Fruit fly (Drosophila melanogaster) whole organism, embryonic: Measurements from ENCODE around the gene Kat60.

ENCODE experiments used
- Atf3 ChIP-seq: fragments of 200-800 bp; sonication (Bioruptor generic); optimal IDR thresholded peaks from 3 replicates; lab custom pipeline; 2016; ENCODE audit warnings: missing biosample characterization, missing genetic modification characterization
- Atf6 ChIP-seq: fragments of 200-800 bp; sonication (Bioruptor generic); IDR thresholded peaks from 2 replicates; pipeline ENCODE4 v1.3.6; 2022; ENCODE audit warnings: missing biosample characterization, missing genetic modification characterization
- BEAF-32 ChIP-seq: fragments of 200-800 bp; sonication (Bioruptor generic); optimal IDR thresholded peaks from 3 replicates; lab custom pipeline; 2017; ENCODE audit warnings: missing biosample characterization, missing genetic modification characterization, mild to moderate bottlenecking, moderate library complexity, missing genetic modification reagents
- CG10267 ChIP-seq: fragments of 200-800 bp; sonication (Bioruptor generic); optimal IDR thresholded peaks from 2 replicates; lab custom pipeline; 2018; ENCODE audit warnings: missing biosample characterization, mild to moderate bottlenecking, missing genetic modification characterization, moderate library complexity
- CG10321 ChIP-seq: fragments of 200-800 bp; sonication (Bioruptor generic); IDR thresholded peaks from 2 replicates; pipeline ENCODE4 v1.3.6; 2022; ENCODE audit warnings: missing biosample characterization, missing genetic modification characterization
- CG10462 ChIP-seq: fragments of 200-800 bp; sonication (Bioruptor generic); optimal IDR thresholded peaks from 2 replicates; lab custom pipeline; 2016; ENCODE audit warnings: missing biosample characterization, missing genetic modification characterization
- CG11723 ChIP-seq: fragments of 200-800 bp; sonication (Bioruptor generic); optimal IDR thresholded peaks from 2 replicates; lab custom pipeline; 2017; ENCODE audit warnings: missing biosample characterization, mild to moderate bottlenecking, missing genetic modification characterization
- CG13287 ChIP-seq: fragments of 200-800 bp; sonication (Bioruptor generic); IDR thresholded peaks from 2 replicates; pipeline ENCODE4 v1.3.6; 2022; ENCODE audit warnings: missing biosample characterization, missing genetic modification characterization; ENCODE audit not compliant: partially characterized antibody
- CG16813 ChIP-seq: fragments of 200-800 bp; sonication (Bioruptor generic); IDR thresholded peaks from 3 replicates; pipeline ENCODE4 v1.3.6; 2022; ENCODE audit warnings: missing biosample characterization, missing genetic modification characterization; ENCODE audit not compliant: partially characterized antibody
- CG17385 ChIP-seq: fragments of 200-800 bp; sonication (Bioruptor generic); optimal IDR thresholded peaks from 3 replicates; lab custom pipeline; 2018; ENCODE audit warnings: missing biosample characterization, mild to moderate bottlenecking, missing genetic modification characterization
- CG17912 ChIP-seq: fragments of 200-800 bp; sonication (Bioruptor generic); optimal IDR thresholded peaks from 2 replicates; lab custom pipeline; 2018; ENCODE audit warnings: missing biosample characterization, mild to moderate bottlenecking, missing genetic modification characterization
- CG1792 ChIP-seq: fragments of 200-800 bp; sonication (Bioruptor generic); optimal IDR thresholded peaks from 2 replicates; lab custom pipeline; 2016; ENCODE audit warnings: missing biosample characterization, missing genetic modification characterization
- CG18599 ChIP-seq: fragments of 200-800 bp; sonication (Bioruptor generic); optimal IDR thresholded peaks from 3 replicates; lab custom pipeline; 2017; ENCODE audit warnings: missing biosample characterization, missing genetic modification characterization, mild to moderate bottlenecking, moderate library complexity, missing genetic modification reagents
- CG2116 ChIP-seq: fragments of 200-800 bp; sonication (Bioruptor generic); optimal IDR thresholded peaks from 3 replicates; lab custom pipeline; 2018; ENCODE audit warnings: missing biosample characterization, mild to moderate bottlenecking, missing genetic modification characterization
- CG2712 ChIP-seq: fragments of 200-800 bp; optimal IDR thresholded peaks from 3 replicates; lab custom pipeline; 2019; ENCODE audit warnings: missing biosample characterization, mild to moderate bottlenecking, missing genetic modification characterization, moderate library complexity
- CG31224 ChIP-seq: fragments of 200-800 bp; sonication (Bioruptor generic); IDR thresholded peaks from 2 replicates; pipeline ENCODE4 v1.3.6; 2022; ENCODE audit warnings: missing biosample characterization, missing genetic modification characterization
- CG31441 ChIP-seq: fragments of 200-800 bp; sonication (Bioruptor generic); IDR thresholded peaks from 2 replicates; pipeline ENCODE4 v1.3.6; 2022; ENCODE audit warnings: missing biosample characterization, missing genetic modification characterization
- CG3847 ChIP-seq: fragments of 200-800 bp; sonication (Bioruptor generic); IDR thresholded peaks from 2 replicates; pipeline ENCODE4 v1.3.6; 2022; ENCODE audit warnings: missing biosample characterization, missing genetic modification characterization
- CG7839 ChIP-seq: fragments of 200-800 bp; sonication (Bioruptor generic); optimal IDR thresholded peaks from 3 replicates; lab custom pipeline; 2018; ENCODE audit warnings: missing biosample characterization, mild to moderate bottlenecking, missing genetic modification characterization, moderate library complexity
- CG8089 ChIP-seq: fragments of 200-800 bp; sonication (Bioruptor generic); optimal IDR thresholded peaks from 3 replicates; lab custom pipeline; 2016; ENCODE audit warnings: missing biosample characterization, missing genetic modification characterization
- CG8281 ChIP-seq: fragments of 200-800 bp; sonication (Bioruptor generic); optimal IDR thresholded peaks from 2 replicates; lab custom pipeline; 2018; ENCODE audit warnings: missing biosample characterization, mild to moderate bottlenecking, missing genetic modification characterization, moderate library complexity
- Dref ChIP-seq: fragments of 200-800 bp; sonication (Bioruptor generic); IDR thresholded peaks from 2 replicates; pipeline ENCODE4 v1.3.6; 2022; ENCODE audit warnings: missing biosample characterization, missing genetic modification characterization
- Fer2 ChIP-seq: fragments of 200-800 bp; sonication (Bioruptor generic); optimal IDR thresholded peaks from 2 replicates; lab custom pipeline; 2018; ENCODE audit warnings: missing biosample characterization, mild to moderate bottlenecking, missing genetic modification characterization, moderate library complexity
- HLHmδ ChIP-seq: fragments of 200-800 bp; sonication (Bioruptor generic); optimal IDR thresholded peaks from 2 replicates; lab custom pipeline; 2018; ENCODE audit warnings: missing biosample characterization, mild to moderate bottlenecking, missing genetic modification characterization, moderate library complexity
- Nf-YA ChIP-seq: fragments of 200-800 bp; sonication (Bioruptor generic); IDR thresholded peaks from 2 replicates; pipeline ENCODE4 v1.3.6; 2022; ENCODE audit warnings: missing biosample characterization, missing genetic modification characterization
- Pdp1 ChIP-seq, 2 experiments: fragments of 200-800 bp; sonication (Bioruptor generic); optimal IDR thresholded peaks; 3 replicates each; lab custom pipeline; 2016; ENCODE audit warnings: missing biosample characterization in 2 of 2, missing genetic modification characterization in 2 of 2, mild to moderate bottlenecking in 1 of 2, moderate library complexity in 1 of 2
- Sin3A ChIP-seq: fragments of >200 bp; optimal IDR thresholded peaks from 2 replicates; lab custom pipeline; 2018
- Vsx1 ChIP-seq: fragments of 200-800 bp; sonication (Bioruptor generic); optimal IDR thresholded peaks from 2 replicates; lab custom pipeline; 2017; ENCODE audit warnings: missing biosample characterization, mild to moderate bottlenecking, missing genetic modification characterization, missing genetic modification reagents
- az2 ChIP-seq: fragments of 200-800 bp; sonication (Bioruptor generic); optimal IDR thresholded peaks from 3 replicates; lab custom pipeline; 2016; ENCODE audit warnings: missing biosample characterization, missing genetic modification characterization
- bcd ChIP-seq: fragments of 200-800 bp; sonication (Bioruptor generic); optimal IDR thresholded peaks from 2 replicates; lab custom pipeline; 2017; ENCODE audit warnings: missing biosample characterization, mild to moderate bottlenecking, missing genetic modification characterization
- eyg ChIP-seq: fragments of 200-800 bp; sonication (Bioruptor generic); optimal IDR thresholded peaks from 3 replicates; lab custom pipeline; 2016; ENCODE audit warnings: missing biosample characterization, missing genetic modification characterization
- gfzf ChIP-seq: fragments of 200-800 bp; sonication (Bioruptor generic); optimal IDR thresholded peaks from 2 replicates; lab custom pipeline; 2016; ENCODE audit warnings: missing biosample characterization, mild to moderate bottlenecking, missing genetic modification characterization, moderate library complexity
- jing ChIP-seq: fragments of 200-800 bp; sonication (Bioruptor generic); optimal IDR thresholded peaks from 2 replicates; lab custom pipeline; 2018; ENCODE audit warnings: missing biosample characterization, mild to moderate bottlenecking, missing genetic modification characterization
- kay ChIP-seq: fragments of 200-800 bp; sonication (Bioruptor generic); optimal IDR thresholded peaks from 2 replicates; lab custom pipeline; 2016; ENCODE audit warnings: missing biosample characterization, missing genetic modification characterization
- kni ChIP-seq: fragments of 200-800 bp; sonication (Bioruptor generic); optimal IDR thresholded peaks from 3 replicates; lab custom pipeline; 2017; ENCODE audit warnings: mild to moderate bottlenecking, missing biosample characterization, missing genetic modification reagents, missing genetic modification characterization
- lilli ChIP-seq: fragments of 200-800 bp; sonication (Bioruptor generic); optimal IDR thresholded peaks from 3 replicates; lab custom pipeline; 2016; ENCODE audit warnings: missing biosample characterization, missing genetic modification characterization
- luna ChIP-seq: fragments of 200-800 bp; sonication (Bioruptor generic); optimal IDR thresholded peaks from 2 replicates; lab custom pipeline; 2016; ENCODE audit warnings: missing biosample characterization, missing genetic modification characterization
- mam ChIP-seq: fragments of 200-800 bp; sonication (Bioruptor generic); optimal IDR thresholded peaks from 3 replicates; lab custom pipeline; 2016; ENCODE audit warnings: missing biosample characterization, missing genetic modification characterization
- nmo ChIP-seq: fragments of 200-800 bp; sonication (Bioruptor generic); optimal IDR thresholded peaks from 2 replicates; lab custom pipeline; 2018; ENCODE audit warnings: missing biosample characterization, mild to moderate bottlenecking, missing genetic modification characterization, moderate library complexity
- otp ChIP-seq: fragments of 200-800 bp; sonication (Bioruptor generic); IDR thresholded peaks from 3 replicates; pipeline ENCODE4, ENCODE4 v1.3.6; 2022; ENCODE audit warnings: missing biosample characterization, missing genetic modification characterization
- ro ChIP-seq: fragments of 200-800 bp; sonication (Bioruptor generic); IDR thresholded peaks from 2 replicates; pipeline ENCODE4 v1.3.6; 2022; ENCODE audit warnings: missing biosample characterization, missing genetic modification characterization
- sc ChIP-seq, 3 experiments: fragments of >200 bp in 2 of 3; fragments of 200-800 bp in 1 of 3; sonication (Bioruptor generic) in 1 of 3; optimal IDR thresholded peaks; 2 replicates in 2 of 3; 3 replicates in 1 of 3; lab custom pipeline; 2017; ENCODE audit warnings: mild to moderate bottlenecking in 1 of 3, missing biosample characterization in 1 of 3, missing genetic modification characterization in 1 of 3, missing genetic modification reagents in 1 of 3
- sd ChIP-seq: fragments of 200-800 bp; sonication (Bioruptor generic); optimal IDR thresholded peaks from 3 replicates; lab custom pipeline; 2018; ENCODE audit warnings: missing biosample characterization, mild to moderate bottlenecking, missing genetic modification characterization, moderate library complexity
- trh ChIP-seq: fragments of 200-800 bp; sonication (Bioruptor generic); optimal IDR thresholded peaks from 2 replicates; lab custom pipeline; 2016; ENCODE audit warnings: missing biosample characterization, missing genetic modification characterization
- ttk ChIP-seq: fragments of 200-800 bp; sonication (Bioruptor generic); IDR thresholded peaks from 2 replicates; pipeline ENCODE4 v2.1.2; 2022; ENCODE audit warnings: missing biosample characterization, missing genetic modification characterization
- tup ChIP-seq: fragments of 200-800 bp; sonication (Bioruptor generic); optimal IDR thresholded peaks from 2 replicates; lab custom pipeline; 2016; ENCODE audit warnings: missing biosample characterization, mild to moderate bottlenecking, missing genetic modification characterization, moderate library complexity
- vfl ChIP-seq: fragments of 200-800 bp; sonication (Bioruptor generic); optimal IDR thresholded peaks from 2 replicates; lab custom pipeline; 2016; ENCODE audit warnings: missing biosample characterization, missing genetic modification characterization
- vvl ChIP-seq: fragments of 200-800 bp; sonication (Bioruptor generic); IDR thresholded peaks from 2 replicates; pipeline ENCODE4 v1.3.6; 2022; ENCODE audit warnings: missing biosample characterization, missing genetic modification characterization
- zen2 ChIP-seq: fragments of 200-800 bp; sonication (Bioruptor generic); IDR thresholded peaks from 3 replicates; pipeline ENCODE4 v1.3.6; 2022; ENCODE audit warnings: missing biosample characterization, missing genetic modification characterization; ENCODE audit not compliant: partially characterized antibody

Kat60 gene

dm6 chr3R:5256462-5257146, 24.6 kb upstream of the Kat60 start, which contains the start of the genes Enoph and Hph (continued):
- TF ChIP-seq CG10321 (no peak), sc (optimal IDR thresholded peaks at IDR 0.05; lab: Kevin White, UChicago) (no peak), sc (GFP tag; optimal IDR thresholded peaks at IDR 0.05; lab: Kevin White, UChicago) (peak; percentile 14), CG2712 (tag; lab: Kevin White, UChicago) (peak; percentile 76), kni (GFP tag; lab: Kevin White, UChicago) (no peak), CG10462 (peak; percentile 66), CG18599 (GFP tag; lab: Kevin White, UChicago) (peak; percentile 72), CG8089 (GFP tag; lab: Kevin White, UChicago) (no peak), gfzf (GFP tag; lab: Kevin White, UChicago) (no peak), Pdp1 (GFP tag; optimal IDR thresholded peaks at IDR 0.05; lab: Kevin White, UChicago) (peak; percentile 24 to 63), jing (no peak), vfl (GFP tag; lab: Kevin White, UChicago) (peak; percentile 13), zen2 (GFP tag; lab: Robert Waterston, UW) (peak; percentile 39; the same call in 1 of the 3 replicates), Nf-YA (GFP tag; lab: Robert Waterston, UW) (no peak), mam (GFP tag; lab: Kevin White, UChicago) (peak; percentile 73), CG31441 (GFP tag; lab: Robert Waterston, UW) (peak; percentile 52; the same call in 1 of the 2 replicates), kay (GFP tag; lab: Kevin White, UChicago) (peak; percentile 34), CG13287 (GFP tag; lab: Robert Waterston, UW) (peak; percentile 81), otp (GFP tag; lab: Robert Waterston, UW) (no peak), Atf6 (GFP tag; lab: Robert Waterston, UW) (no peak), CG31224 (GFP tag; lab: Robert Waterston, UW) (no peak; the same call in 1 of the 2 replicates), Atf3 (GFP tag; lab: Kevin White, UChicago) (peak; percentile 20), bcd (peak; percentile 61), CG16813 (peak; percentile 84), luna (GFP tag; lab: Kevin White, UChicago) (no peak), vvl (0 out of 2 replicates have a peak, but pooled peaks have one; percentile 44), lilli (GFP tag; lab: Kevin White, UChicago) (peak; percentile 79), Dref (GFP tag; lab: Robert Waterston, UW) (peak; percentile 88), nmo (GFP tag; lab: Kevin White, UChicago) (peak; percentile 82), az2 (GFP tag; lab: Kevin White, UChicago) (peak; percentile 65), tup (no peak), HLHmδ (GFP tag; lab: Kevin White, UChicago) (no peak), ro (GFP tag; lab: Robert Waterston, UW) (no peak), eyg (no peak), CG11723 (GFP tag; lab: Kevin White, UChicago) (peak; percentile 39), ttk (GFP tag; lab: Robert Waterston, UW) (no peak; the same call in 1 of the 2 replicates), CG2116 (GFP tag; lab: Kevin White, UChicago) (peak; percentile 69), Fer2 (peak; percentile 57), sd (tag; lab: Kevin White, UChicago) (peak; percentile 19), Sin3A (lab: Kevin White, UChicago) (peak; percentile 69), CG7839 (peak; percentile 62), Vsx1 (peak; percentile 50), CG8281 (tag; lab: Kevin White, UChicago) (no peak), BEAF-32 (GFP tag; lab: Kevin White, UChicago) (peak; percentile 89), CG1792 (GFP tag; lab: Kevin White, UChicago) (peak; percentile 42), CG17912 (GFP tag; lab: Kevin White, UChicago) (no peak), CG3847 (peak; percentile 57), trh (peak; percentile 33), CG17385 (GFP tag; lab: Kevin White, UChicago) (peak; percentile 46), CG10267 (tag; lab: Kevin White, UChicago) (peak; percentile 90)
